Worm (Caenorhabditis elegans) whole organism, L1 larva: ENCODE data around the gene Y46G5A.22.

Experiments used
- ceh-82 ChIP-seq, 3 experiments: fragments of 150-350 bp in 1 of 3; sonication (generic microtip) in 2 of 3; optimal IDR thresholded peaks; 2 replicates each; lab custom pipeline; 2014 to 2017; ENCODE audit warnings: missing biosample characterization in 3 of 3, missing genetic modification characterization in 3 of 3
- ceh-88 ChIP-seq: fragments of 200-800 bp; sonication (Bioruptor generic); IDR thresholded peaks from 2 replicates; pipeline ENCODE4 v1.3.6; 2022; ENCODE audit warnings: missing genetic modification characterization, missing compliant biosample characterization
- elt-3 ChIP-seq, 6 experiments: fragments of 150-350 bp in 1 of 6; sonication (generic microtip); optimal IDR thresholded peaks; 2 replicates each; lab custom pipeline; 2017 to 2018; ENCODE audit warnings: missing biosample characterization in 6 of 6, missing genetic modification characterization in 6 of 6, inconsistent platforms in 1 of 6
- lin-39 ChIP-seq: fragments of 150-350 bp; optimal IDR thresholded peaks from 2 replicates; lab custom pipeline; 2014; ENCODE audit warnings: missing biosample characterization, missing genetic modification reagents, missing genetic modification characterization
- lsy-2 ChIP-seq, 2 experiments: fragments of 150-350 bp; optimal IDR thresholded peaks; 2 replicates each; lab custom pipeline; 2014; ENCODE audit warnings: missing biosample characterization in 2 of 2, missing genetic modification characterization in 2 of 2
- nhr-20 ChIP-seq: sonication (generic microtip); optimal IDR thresholded peaks from 2 replicates; lab custom pipeline; 2016; ENCODE audit warnings: mild to moderate bottlenecking, missing genetic modification characterization, missing compliant biosample characterization
- pqm-1 ChIP-seq: sonication (generic microtip); optimal IDR thresholded peaks from 3 replicates; lab custom pipeline; 2017; ENCODE audit warnings: missing biosample characterization, missing genetic modification characterization
- rnt-1 ChIP-seq: sonication (generic microtip); optimal IDR thresholded peaks from 2 replicates; lab custom pipeline; 2016; ENCODE audit warnings: mild to moderate bottlenecking, missing genetic modification characterization, moderate library complexity, missing compliant biosample characterization
- skn-1 ChIP-seq: fragments of 150-350 bp; optimal IDR thresholded peaks from 2 replicates; lab custom pipeline; 2014; ENCODE audit warnings: missing biosample characterization, missing genetic modification characterization
- unc-86 ChIP-seq: sonication (generic microtip); optimal IDR thresholded peaks from 2 replicates; lab custom pipeline; 2016; ENCODE audit warnings: missing genetic modification characterization, missing compliant biosample characterization
- ztf-11 ChIP-seq, 2 experiments: sonication (generic microtip); optimal IDR thresholded peaks; 2 replicates each; lab custom pipeline; 2016 to 2017; ENCODE audit warnings: missing genetic modification characterization in 2 of 2, missing biosample characterization in 1 of 2, missing compliant biosample characterization in 1 of 2

DNA sequence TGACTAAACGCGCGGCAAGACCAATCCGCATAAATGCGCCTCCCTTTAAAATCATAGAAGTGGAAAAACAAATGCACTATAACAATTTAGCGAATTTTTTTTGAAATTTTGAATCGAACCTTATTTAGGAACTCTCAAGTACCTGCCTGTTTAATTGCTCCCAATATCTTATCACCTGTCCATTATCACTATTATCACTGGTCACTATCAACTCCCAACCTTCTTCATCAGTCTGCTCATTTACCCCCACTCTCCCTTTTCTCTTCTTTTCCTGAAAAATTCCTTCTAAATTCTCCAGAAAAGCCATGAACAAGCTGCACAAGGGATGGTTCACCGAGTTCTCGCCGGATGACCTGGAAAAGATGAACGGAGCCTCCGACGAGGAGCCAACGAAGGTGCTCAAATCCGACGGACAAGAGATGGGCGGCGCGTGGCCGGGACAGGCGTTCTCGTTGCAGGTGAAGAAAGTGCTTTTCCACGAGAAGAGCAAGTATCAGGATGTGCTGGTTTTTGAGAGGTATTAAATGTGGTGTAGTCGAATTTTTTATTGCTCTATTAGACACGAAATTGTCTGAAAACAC lies 11.7 kb downstream of the Y46G5A.22 start, which contains the start of gene spds-1:
- no peak for TF ChIP-seq skn-1 (tag; lab: Kevin White, UChicago)
- TF ChIP-seq nhr-20 (tag; lab: Kevin White, UChicago) = no peak
- TF ChIP-seq unc-86 = no peak
- no peak for TF ChIP-seq rnt-1
- TF ChIP-seq elt-3 (tag; optimal IDR thresholded peaks at IDR 0.05; lab: Kevin White, UChicago) = no peak
- no peak for TF ChIP-seq lsy-2 (tag; optimal IDR thresholded peaks at IDR 0.05; lab: Kevin White, UChicago)
- TF ChIP-seq ceh-88 (GFP tag; lab: Robert Waterston, UW) = no peak
- TF ChIP-seq ztf-11 (tag; optimal IDR thresholded peaks at IDR 0.05; lab: Kevin White, UChicago) = no peak
- no peak for TF ChIP-seq ceh-82 (tag; optimal IDR thresholded peaks at IDR 0.05; lab: Kevin White, UChicago)
- no peak for TF ChIP-seq pqm-1 (tag; lab: Kevin White, UChicago)
- no peak for TF ChIP-seq lin-39
